Worm (Caenorhabditis elegans) whole organism, mixed stage, embryonic: Measurements from ENCODE around the gene sri-7.

Source experiments
- bed-3 ChIP-seq: fragments of 200-800 bp; sonication (Bioruptor generic); optimal IDR thresholded peaks from 3 replicates; lab custom pipeline; 2018; ENCODE audit warnings: mild to moderate bottlenecking, missing genetic modification characterization, moderate library complexity, missing compliant biosample characterization
- ceh-39 ChIP-seq: fragments of 150-350 bp; optimal IDR thresholded peaks from 2 replicates; lab custom pipeline; 2014; ENCODE audit warnings: missing biosample characterization, missing genetic modification characterization
- ceh-43 ChIP-seq: fragments of 200-800 bp; sonication (Bioruptor generic); optimal IDR thresholded peaks from 2 replicates; lab custom pipeline; 2018; ENCODE audit warnings: mild to moderate bottlenecking, missing genetic modification characterization, moderate library complexity, missing compliant biosample characterization
- ceh-83 ChIP-seq: fragments of 200-800 bp; sonication (Bioruptor generic); optimal IDR thresholded peaks from 2 replicates; lab custom pipeline; 2018; ENCODE audit warnings: mild to moderate bottlenecking, missing genetic modification characterization, missing compliant biosample characterization
- ces-1 ChIP-seq: fragments of 150-350 bp; optimal IDR thresholded peaks from 2 replicates; lab custom pipeline; 2014; ENCODE audit warnings: missing biosample characterization, missing genetic modification reagents, missing genetic modification characterization
- cnd-1 ChIP-seq: fragments of 200-800 bp; sonication (Bioruptor generic); optimal IDR thresholded peaks from 2 replicates; lab custom pipeline; 2018; ENCODE audit warnings: mild to moderate bottlenecking, missing genetic modification characterization, missing compliant biosample characterization
- drap-1 ChIP-seq: fragments of 200-800 bp; sonication (Bioruptor generic); optimal IDR thresholded peaks from 3 replicates; lab custom pipeline; 2018; ENCODE audit warnings: mild to moderate bottlenecking, missing genetic modification characterization, missing compliant biosample characterization
- elt-1 ChIP-seq: sonication (generic microtip); optimal IDR thresholded peaks from 2 replicates; lab custom pipeline; 2017; ENCODE audit warnings: missing genetic modification characterization, mild to moderate bottlenecking, missing compliant biosample characterization, antibody characterized with exemption, moderate library complexity, borderline replicate concordance; ENCODE audit not compliant: insufficient read depth
- elt-3 ChIP-seq: fragments of 150-350 bp; optimal IDR thresholded peaks from 2 replicates; lab custom pipeline; 2014; ENCODE audit warnings: missing biosample characterization, missing genetic modification characterization
- flh-1 ChIP-seq: fragments of 200-800 bp; sonication (Bioruptor generic); optimal IDR thresholded peaks from 2 replicates; lab custom pipeline; 2018; ENCODE audit warnings: mild to moderate bottlenecking, missing genetic modification characterization, moderate library complexity, missing compliant biosample characterization
- ham-2 ChIP-seq: fragments of 200-800 bp; sonication (Bioruptor generic); optimal IDR thresholded peaks from 2 replicates; lab custom pipeline; 2018; ENCODE audit warnings: mild to moderate bottlenecking, missing genetic modification characterization, missing compliant biosample characterization
- hlh-1 ChIP-seq: fragments of 150-350 bp; optimal IDR thresholded peaks from 2 replicates; lab custom pipeline; 2014; ENCODE audit warnings: missing biosample characterization, missing genetic modification reagents, missing genetic modification characterization
- lin-13 ChIP-seq: fragments of 150-350 bp; optimal IDR thresholded peaks from 2 replicates; lab custom pipeline; 2014; ENCODE audit warnings: missing biosample characterization, missing genetic modification characterization
- lin-32 ChIP-seq: fragments of 200-800 bp; sonication (Bioruptor generic); optimal IDR thresholded peaks from 2 replicates; lab custom pipeline; 2018; ENCODE audit warnings: mild to moderate bottlenecking, missing genetic modification characterization, missing compliant biosample characterization
- lsy-2 ChIP-seq: fragments of 150-350 bp; optimal IDR thresholded peaks from 2 replicates; lab custom pipeline; 2014; ENCODE audit warnings: missing biosample characterization, missing genetic modification characterization
- mab-5 ChIP-seq: fragments of 150-350 bp; optimal IDR thresholded peaks from 2 replicates; lab custom pipeline; 2014; ENCODE audit warnings: missing biosample characterization, missing genetic modification characterization
- mep-1 ChIP-seq: fragments of 150-350 bp; optimal IDR thresholded peaks from 2 replicates; lab custom pipeline; 2017; ENCODE audit warnings: missing biosample characterization, missing genetic modification reagents, missing genetic modification characterization, inconsistent platforms
- mls-2 ChIP-seq: sonication (generic microtip); optimal IDR thresholded peaks from 2 replicates; lab custom pipeline; 2016; ENCODE audit warnings: mild to moderate bottlenecking, missing genetic modification characterization, moderate library complexity, missing compliant biosample characterization
- nhr-12 ChIP-seq: fragments of 150-350 bp; optimal IDR thresholded peaks from 2 replicates; lab custom pipeline; 2014; ENCODE audit warnings: missing biosample characterization, missing genetic modification characterization
- nhr-237 ChIP-seq: fragments of 150-350 bp; optimal IDR thresholded peaks from 2 replicates; lab custom pipeline; 2014; ENCODE audit warnings: missing biosample characterization, missing genetic modification characterization
- nhr-28 ChIP-seq: fragments of 150-350 bp; optimal IDR thresholded peaks from 2 replicates; lab custom pipeline; 2014; ENCODE audit warnings: missing biosample characterization, missing genetic modification characterization
- nhr-76 ChIP-seq: sonication (generic microtip); optimal IDR thresholded peaks from 2 replicates; lab custom pipeline; 2017; ENCODE audit warnings: missing biosample characterization, missing genetic modification characterization
- pha-4 ChIP-seq: fragments of 150-350 bp; optimal IDR thresholded peaks from 2 replicates; lab custom pipeline; 2018; ENCODE audit warnings: missing biosample characterization, missing genetic modification reagents, missing genetic modification characterization
- sem-2 ChIP-seq: fragments of 200-800 bp; sonication (Bioruptor generic); optimal IDR thresholded peaks from 2 replicates; lab custom pipeline; 2018; ENCODE audit warnings: mild to moderate bottlenecking, missing genetic modification characterization, missing compliant biosample characterization
- snpc-4 ChIP-seq: fragments of 150-350 bp; optimal IDR thresholded peaks from 2 replicates; lab custom pipeline; 2014; ENCODE audit warnings: missing biosample characterization, missing genetic modification characterization
- sptf-1 ChIP-seq: sonication (generic microtip); optimal IDR thresholded peaks from 2 replicates; lab custom pipeline; 2017; ENCODE audit warnings: mild to moderate bottlenecking, missing genetic modification characterization, moderate library complexity, missing compliant biosample characterization
- tbx-8 ChIP-seq: fragments of 200-800 bp; sonication (Bioruptor generic); optimal IDR thresholded peaks from 2 replicates; lab custom pipeline; 2018; ENCODE audit warnings: mild to moderate bottlenecking, missing genetic modification characterization, moderate library complexity, missing compliant biosample characterization
- unc-120 ChIP-seq: sonication (generic microtip); optimal IDR thresholded peaks from 2 replicates; lab custom pipeline; 2017; ENCODE audit warnings: missing genetic modification characterization, missing compliant biosample characterization; ENCODE audit not compliant: poor library complexity, severe bottlenecking
- unc-62 ChIP-seq: fragments of 150-350 bp; optimal IDR thresholded peaks from 2 replicates; lab custom pipeline; 2014; ENCODE audit warnings: missing biosample characterization, missing genetic modification reagents, missing genetic modification characterization
- zip-8 ChIP-seq: fragments of 150-350 bp; optimal IDR thresholded peaks from 2 replicates; lab custom pipeline; 2014; ENCODE audit warnings: missing biosample characterization, missing genetic modification characterization

Gene sri-7

DNA sequence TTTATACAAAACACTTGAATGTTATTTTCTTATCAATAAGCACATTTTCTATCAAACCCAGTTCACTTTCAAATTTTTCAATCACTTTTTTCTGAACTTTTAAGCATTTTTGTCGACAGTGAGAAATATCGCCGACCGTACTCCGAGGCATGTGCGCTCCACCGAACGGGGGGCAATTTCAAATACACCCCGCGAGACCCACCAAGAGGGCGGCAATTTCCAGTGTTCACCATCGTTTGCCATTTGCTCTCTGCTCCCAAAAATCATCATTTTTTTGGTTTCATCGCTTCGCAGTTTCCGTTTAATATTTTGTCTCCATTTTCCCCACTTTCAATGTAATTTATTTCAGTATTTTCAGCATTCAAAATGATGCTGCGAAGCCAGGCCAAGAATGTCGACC is 4.8 kb upstream of the sri-7 start, which contains the start of gene cyb-3:
TSS of gene cyb-3 (plus strand) at position 350 of the 400 bp plus-strand sequence.
- TF ChIP-seq lsy-2 (tag; lab: Kevin White, UChicago) (peak; percentile 57), ceh-39 (tag; lab: Kevin White, UChicago) (no peak), lin-13 (tag; lab: Kevin White, UChicago) (no peak)
- TF ChIP-seq, all 35 proteins: peak for 1

ce11 chrV:15397139-15397538 is 3.0 kb upstream of the sri-7 start:
- TF ChIP-seq bed-3 (GFP tag; lab: Kevin White, UChicago) (no peak), pha-4 (tag; lab: Kevin White, UChicago) (no peak), mab-5 (tag; lab: Kevin White, UChicago) (no peak), unc-62 (GFP tag; lab: Kevin White, UChicago) (no peak), nhr-237 (no peak), lin-13 (tag; lab: Kevin White, UChicago) (no peak), tbx-8 (GFP tag; lab: Kevin White, UChicago) (no peak), snpc-4 (no peak), ham-2 (GFP tag; lab: Kevin White, UChicago) (no peak), drap-1 (GFP tag; lab: Kevin White, UChicago) (no peak), ceh-39 (tag; lab: Kevin White, UChicago) (no peak), flh-1 (no peak), ces-1 (GFP tag; lab: Kevin White, UChicago) (no peak), elt-3 (tag; lab: Kevin White, UChicago) (no peak), hlh-1 (tag; lab: Kevin White, UChicago) (no peak)

DNA sequence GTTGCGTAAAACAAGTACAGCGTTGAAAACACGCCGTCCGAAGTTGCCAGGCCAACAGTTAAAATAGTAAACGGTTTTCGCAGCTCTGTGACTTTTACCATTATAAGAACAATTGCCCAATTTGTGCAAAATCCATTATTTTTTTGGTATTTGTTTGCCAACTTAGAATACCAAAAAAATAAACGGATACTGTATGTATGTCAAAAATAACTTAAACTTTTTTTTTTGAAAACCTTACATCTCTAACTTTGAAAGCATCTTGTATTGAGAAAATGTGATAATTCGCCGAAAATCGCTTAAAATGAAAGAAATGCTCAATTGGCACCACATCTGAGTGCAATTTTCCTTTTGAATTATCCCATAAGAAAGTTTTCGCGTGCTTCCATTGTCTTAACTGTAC is 1.4 kb upstream of the sri-7 start, which contains the start of gene fbxa-199:
TSS of gene fbxa-199 (minus strand) at position 101 of the 400 bp plus-strand sequence.
- TF ChIP-seq snpc-4 (no peak), ces-1 (GFP tag; lab: Kevin White, UChicago) (no peak), drap-1 (GFP tag; lab: Kevin White, UChicago) (no peak), lin-13 (tag; lab: Kevin White, UChicago) (no peak), tbx-8 (GFP tag; lab: Kevin White, UChicago) (no peak), mls-2 (tag; lab: Kevin White, UChicago) (no peak), ham-2 (GFP tag; lab: Kevin White, UChicago) (no peak), cnd-1 (tag; lab: Kevin White, UChicago) (no peak)

DNA sequence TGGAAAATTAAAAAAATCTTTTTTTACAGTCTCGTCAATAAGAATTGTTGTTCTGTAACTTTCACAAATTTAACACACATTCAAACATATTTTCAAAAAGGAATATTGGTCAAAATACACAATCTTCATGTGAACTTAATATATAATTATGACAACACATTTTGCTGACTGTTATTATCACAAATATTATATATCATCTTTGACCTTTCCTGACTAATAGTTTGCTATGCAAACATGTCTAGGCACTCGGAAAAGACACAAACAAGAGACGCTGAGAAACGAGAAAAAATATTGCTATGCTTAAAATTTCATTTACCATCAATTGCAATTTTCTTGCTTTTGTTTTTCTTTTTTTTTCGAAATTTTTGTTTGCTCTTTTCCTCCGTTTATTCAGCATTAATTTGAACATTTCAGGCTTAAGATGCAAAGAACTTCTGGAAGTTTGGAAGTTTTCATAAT is 1.8 kb downstream of the sri-7 start, which contains the start of gene fbxa-135:
TSS of gene fbxa-135 (plus strand) at position 409 of the 459 bp plus-strand sequence.
- TF ChIP-seq ces-1 (GFP tag; lab: Kevin White, UChicago) (no peak), sem-2 (GFP tag; lab: Kevin White, UChicago) (no peak), nhr-237 (no peak), mep-1 (no peak), zip-8 (tag; lab: Kevin White, UChicago) (no peak), lin-13 (tag; lab: Kevin White, UChicago) (no peak), nhr-12 (tag; lab: Kevin White, UChicago) (no peak), nhr-28 (tag; lab: Kevin White, UChicago) (no peak), cnd-1 (tag; lab: Kevin White, UChicago) (no peak), ceh-39 (tag; lab: Kevin White, UChicago) (no peak), ceh-43 (GFP tag; lab: Kevin White, UChicago) (no peak), sptf-1 (tag; lab: Kevin White, UChicago) (no peak), elt-1 (tag; lab: Kevin White, UChicago) (no peak), tbx-8 (GFP tag; lab: Kevin White, UChicago) (no peak)

DNA sequence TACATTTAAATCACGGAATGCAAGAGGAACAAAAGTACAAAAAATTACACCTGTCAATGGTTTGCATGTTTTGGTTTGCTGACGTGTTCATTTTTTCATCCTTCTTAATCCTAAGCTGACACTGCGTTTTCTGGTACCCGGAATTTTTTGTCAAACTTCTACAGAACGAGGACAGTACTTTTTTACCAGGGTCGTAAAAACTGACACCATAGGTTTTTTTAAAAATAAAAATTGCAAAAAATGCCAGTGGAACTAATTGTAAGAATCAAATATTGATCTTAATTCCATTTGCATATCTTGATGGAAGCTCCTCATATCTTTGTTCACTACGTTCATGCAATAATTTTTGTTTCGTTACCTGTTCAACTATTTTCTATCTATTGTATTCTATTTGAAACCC is 4.7 kb downstream of the sri-7 start, which contains the start of gene srh-258:
TSS of gene srh-258 (plus strand) at position 301 of the 400 bp plus-strand sequence.
- TF ChIP-seq mls-2 (tag; lab: Kevin White, UChicago) (no peak), zip-8 (tag; lab: Kevin White, UChicago) (no peak), snpc-4 (no peak), mab-5 (tag; lab: Kevin White, UChicago) (no peak), flh-1 (no peak), unc-62 (GFP tag; lab: Kevin White, UChicago) (no peak), nhr-12 (tag; lab: Kevin White, UChicago) (no peak), lin-32 (GFP tag; lab: Kevin White, UChicago) (no peak), ceh-83 (GFP tag; lab: Kevin White, UChicago) (no peak), hlh-1 (tag; lab: Kevin White, UChicago) (no peak), sptf-1 (tag; lab: Kevin White, UChicago) (no peak), nhr-76 (tag; lab: Kevin White, UChicago) (no peak), drap-1 (GFP tag; lab: Kevin White, UChicago) (no peak), unc-120 (tag; lab: Kevin White, UChicago) (no peak)
